Worm (Caenorhabditis elegans): ENCODE results near the gene fip-4.

Gene fip-4

DNA sequence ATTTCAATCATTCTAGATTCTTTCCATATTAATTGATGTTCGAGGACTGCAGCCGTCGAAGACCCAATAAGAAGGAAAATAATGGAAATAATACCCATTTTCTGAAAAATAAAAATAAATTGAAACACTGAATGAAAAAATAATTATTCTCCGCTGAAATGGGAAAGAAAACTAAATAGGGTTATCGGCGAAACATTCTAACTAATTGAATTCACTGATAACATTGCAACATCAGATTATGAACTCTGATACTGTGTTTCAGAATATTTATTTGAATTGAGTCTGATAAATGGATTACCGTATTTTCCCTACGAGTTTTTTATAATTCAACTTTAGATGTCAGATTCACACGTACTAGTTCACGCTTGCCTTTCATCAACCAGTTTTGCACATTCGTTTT lies 32.0 kb upstream of the fip-4 start, which contains the start of gene asp-13:
Gene asp-13, minus strand, starts transcription at position 101 of the 400 bp plus-strand sequence.
- TF ChIP-seq nhr-80 (tag; optimal IDR thresholded peaks at IDR 0.05), result peak; percentile 12
- TF ChIP-seq attf-5 (GFP tag; optimal IDR thresholded peaks at IDR 0.05), result no peak

DNA sequence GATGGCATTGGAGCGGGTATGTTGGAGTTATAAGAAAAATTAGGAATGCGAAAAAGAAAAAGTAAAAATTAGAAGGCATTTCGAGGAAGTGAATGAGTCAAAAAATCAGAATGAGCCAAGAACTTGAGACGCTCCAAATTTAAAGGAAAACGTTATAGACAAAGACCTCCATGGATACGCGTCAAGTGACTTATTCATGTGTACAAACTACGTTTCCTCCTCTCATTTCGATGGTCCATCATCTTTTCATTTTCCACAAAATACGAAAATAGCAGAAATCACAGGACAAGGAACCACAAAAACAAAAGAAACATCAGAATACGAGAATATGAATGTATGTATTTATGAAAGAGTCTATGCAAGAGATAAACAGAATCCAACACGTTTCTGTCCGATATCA lies 30.2 kb upstream of the fip-4 start, which contains the start of gene F28A12.3:
Gene F28A12.3, minus strand, starts transcription at position 101 of the 400 bp plus-strand sequence.
- no peak for TF ChIP-seq ceh-40 (GFP tag; IDR thresholded peaks at IDR 0.05)

DNA sequence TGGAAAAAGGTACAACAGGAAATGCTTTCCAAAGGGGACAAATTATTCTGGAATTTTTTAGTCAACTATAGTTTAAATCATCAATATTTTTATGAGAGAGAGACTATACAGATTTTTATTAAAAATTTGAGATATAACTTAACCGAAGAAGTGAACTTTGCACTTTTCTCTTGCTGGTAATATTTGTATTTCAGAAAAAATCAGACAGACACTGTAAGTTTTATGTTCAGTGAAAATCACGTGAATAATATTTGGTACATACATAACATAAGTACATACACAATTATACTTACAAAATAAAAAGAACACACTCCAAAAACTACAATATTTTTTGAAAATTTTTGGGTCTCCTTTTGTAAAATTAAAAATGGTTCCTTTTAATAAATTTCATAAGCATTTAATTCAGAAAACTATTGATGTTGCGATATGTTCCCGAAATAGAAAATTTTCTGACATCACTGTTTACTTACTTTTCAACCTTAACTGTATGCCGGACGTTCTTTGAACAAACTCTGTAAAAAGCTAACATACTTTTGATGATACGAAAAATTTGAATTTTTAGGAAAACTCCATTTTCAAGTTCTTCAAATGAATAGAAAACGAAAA lies 26.7 kb upstream of the fip-4 start, which contains the start of the genes F28A12.10 and acd-4:
Gene F28A12.10, minus strand, starts transcription at position 101 of the 606 bp plus-strand sequence.
Gene acd-4, plus strand, starts transcription at position 556 of the 606 bp plus-strand sequence.
- TF ChIP-seq mcd-1 (GFP tag; IDR thresholded peaks at IDR 0.05), result no peak
- no peak for TF ChIP-seq ccch-3 (GFP tag; optimal IDR thresholded peaks at IDR 0.05)
- no peak for TF ChIP-seq atf-7 (tag; optimal IDR thresholded peaks at IDR 0.05)
- TF ChIP-seq attf-6 (GFP tag; IDR thresholded peaks at IDR 0.05), result no peak
- TF ChIP-seq unc-130 (GFP tag; optimal IDR thresholded peaks at IDR 0.05), result no peak
- TF ChIP-seq hlh-26 (GFP tag; conservative IDR thresholded peaks at IDR 0.05), result no peak
- TF ChIP-seq lin-40 (tag; optimal IDR thresholded peaks at IDR 0.05), result no peak
- no peak for TF ChIP-seq nhr-120 (GFP tag; IDR thresholded peaks at IDR 0.05)
- no peak for TF ChIP-seq let-607 (tag; optimal IDR thresholded peaks at IDR 0.05)
- TF ChIP-seq gei-17 (GFP tag; optimal IDR thresholded peaks at IDR 0.05), result no peak
- no peak for TF ChIP-seq F57C9.4 (tag; optimal IDR thresholded peaks at IDR 0.05)
- TF ChIP-seq B0336.3 (GFP tag; IDR thresholded peaks at IDR 0.05), result no peak
- no peak for TF ChIP-seq sdz-38 (tag; optimal IDR thresholded peaks at IDR 0.05)
- TF ChIP-seq snpc-1.3 (tag; optimal IDR thresholded peaks at IDR 0.05; ENCODE audit: insufficient read depth), result no peak
- TF ChIP-seq ztf-6 (GFP tag; IDR thresholded peaks at IDR 0.05), result no peak
- TF ChIP-seq snpc-3.4 (tag; optimal IDR thresholded peaks at IDR 0.05), result no peak

DNA sequence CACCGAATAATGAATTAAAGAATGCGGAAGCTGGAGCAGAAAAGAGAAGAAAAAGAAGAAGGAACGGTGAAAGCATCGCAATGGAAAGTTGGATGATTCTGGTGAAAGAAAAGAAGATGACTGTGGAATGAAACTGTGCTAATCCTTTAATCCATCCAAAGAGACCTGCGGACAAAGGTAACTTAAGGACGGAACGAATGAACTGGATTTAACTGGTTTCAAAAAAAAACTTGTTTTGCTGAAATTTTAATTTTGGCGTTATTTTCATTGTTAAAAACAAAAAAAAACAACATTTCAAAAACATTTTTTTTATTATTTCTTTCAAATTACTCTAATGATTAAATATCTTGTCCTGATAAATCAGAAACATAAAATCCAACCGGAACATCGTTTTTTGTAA lies 25.8 kb upstream of the fip-4 start, which contains the start of gene grl-12:
Gene grl-12, minus strand, starts transcription at position 101 of the 400 bp plus-strand sequence.
- TF ChIP-seq hlh-26 (GFP tag; conservative IDR thresholded peaks at IDR 0.05) (no peak), nhr-80 (tag; optimal IDR thresholded peaks at IDR 0.05) (no peak), cebp-2 (GFP tag; IDR thresholded peaks at IDR 0.05) (no peak), athp-1 (tag; optimal IDR thresholded peaks at IDR 0.05) (no peak), Y56A3A.18 (GFP tag; IDR thresholded peaks at IDR 0.05) (no peak), Y67H2A.10 (GFP tag; conservative IDR thresholded peaks at IDR 0.05) (no peak), ztf-22 (GFP tag; optimal IDR thresholded peaks at IDR 0.05) (no peak), ama-1 (optimal IDR thresholded peaks at IDR 0.05) (no peak), ama-1 (GFP tag; optimal IDR thresholded peaks at IDR 0.05) (no peak), ets-4 (GFP tag; optimal IDR thresholded peaks at IDR 0.05) (no peak), madf-8 (GFP tag; conservative IDR thresholded peaks at IDR 0.05) (no peak), F23B12.7 (tag; optimal IDR thresholded peaks at IDR 0.05; ENCODE audit: insufficient read depth) (no peak), ceh-91 (GFP tag; IDR thresholded peaks at IDR 0.05) (no peak)

DNA sequence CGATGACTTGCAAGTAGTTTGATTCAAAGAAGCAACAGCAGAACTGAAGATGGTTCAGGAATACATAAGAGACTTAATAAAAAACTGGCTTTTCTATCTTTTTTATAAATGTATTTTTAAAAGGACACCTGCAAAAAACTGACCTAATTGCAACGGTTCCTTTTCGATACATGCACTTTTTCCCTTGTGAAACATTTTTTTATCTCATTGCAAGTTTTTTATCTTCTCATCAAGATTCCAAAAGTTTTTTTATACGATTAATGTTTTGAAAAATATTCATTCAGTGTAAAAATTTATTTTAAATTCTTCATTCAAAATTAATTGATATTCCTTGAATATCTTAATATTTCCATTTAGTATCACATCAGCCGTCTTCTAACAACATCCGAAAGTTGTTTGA lies 24.5 kb upstream of the fip-4 start, which contains the start of gene oac-29:
Gene oac-29, minus strand, starts transcription at position 101 of the 400 bp plus-strand sequence.
- TF ChIP-seq pha-4 (tag; optimal IDR thresholded peaks at IDR 0.05), result no peak
- no peak for TF ChIP-seq bed-1 (GFP tag; IDR thresholded peaks at IDR 0.05)
- no peak for TF ChIP-seq lag-1 (GFP tag; IDR thresholded peaks at IDR 0.05)
- TF ChIP-seq ztf-22 (GFP tag; optimal IDR thresholded peaks at IDR 0.05), result no peak
- no peak for TF ChIP-seq ama-1 (optimal IDR thresholded peaks at IDR 0.05)
- TF ChIP-seq ama-1 (GFP tag; optimal IDR thresholded peaks at IDR 0.05), result no peak
- no peak for TF ChIP-seq B0019.2 (GFP tag; conservative IDR thresholded peaks at IDR 0.05)
- no peak for TF ChIP-seq xnd-1 (tag; optimal IDR thresholded peaks at IDR 0.05)
